Fruit fly (Drosophila melanogaster) whole organism, embryonic: Measurements from ENCODE around the gene lectin-37Db.

ENCODE experiments used
- Bgb ChIP-seq: fragments of 200-800 bp; sonication (Bioruptor generic); IDR thresholded peaks from 2 replicates; pipeline ENCODE4 v1.3.6; 2022; ENCODE audit warnings: missing biosample characterization, missing genetic modification characterization; ENCODE audit not compliant: partially characterized antibody
- Blimp-1 ChIP-seq: fragments of 200-800 bp; sonication (Bioruptor generic); optimal IDR thresholded peaks from 3 replicates; lab custom pipeline; 2018; ENCODE audit warnings: missing biosample characterization, missing genetic modification characterization, mild to moderate bottlenecking, moderate library complexity, missing genetic modification reagents
- CG10209 ChIP-seq: fragments of 200-800 bp; sonication (Bioruptor generic); optimal IDR thresholded peaks from 3 replicates; lab custom pipeline; 2017; ENCODE audit warnings: missing biosample characterization, mild to moderate bottlenecking, missing genetic modification characterization, missing genetic modification reagents
- CG10462 ChIP-seq: fragments of 200-800 bp; sonication (Bioruptor generic); optimal IDR thresholded peaks from 2 replicates; lab custom pipeline; 2016; ENCODE audit warnings: missing biosample characterization, missing genetic modification characterization
- CG10959 ChIP-seq: fragments of 200-800 bp; sonication (Bioruptor generic); IDR thresholded peaks from 2 replicates; pipeline ENCODE4 v1.3.6; 2022; ENCODE audit warnings: missing biosample characterization, missing genetic modification characterization
- CG12155 ChIP-seq: fragments of 200-800 bp; sonication (Bioruptor generic); optimal IDR thresholded peaks from 3 replicates; lab custom pipeline; 2016; ENCODE audit warnings: missing biosample characterization, missing genetic modification characterization
- CG12236 ChIP-seq: fragments of 200-800 bp; sonication (Bioruptor generic); optimal IDR thresholded peaks from 2 replicates; lab custom pipeline; 2016; ENCODE audit warnings: missing biosample characterization, missing genetic modification characterization
- CG12299 ChIP-seq: fragments of 200-800 bp; sonication (Bioruptor generic); optimal IDR thresholded peaks from 2 replicates; lab custom pipeline; 2018; ENCODE audit warnings: missing biosample characterization, mild to moderate bottlenecking, missing genetic modification characterization
- CG12744 ChIP-seq: fragments of 200-800 bp; sonication (Bioruptor generic); optimal IDR thresholded peaks from 2 replicates; lab custom pipeline; 2016; ENCODE audit warnings: missing biosample characterization, missing genetic modification characterization
- CG12769 ChIP-seq: fragments of 200-800 bp; sonication (Bioruptor generic); optimal IDR thresholded peaks from 2 replicates; lab custom pipeline; 2019; ENCODE audit warnings: missing biosample characterization, mild to moderate bottlenecking, missing genetic modification characterization, moderate library complexity
- CG13775 ChIP-seq: fragments of 200-800 bp; sonication (Bioruptor generic); optimal IDR thresholded peaks from 3 replicates; lab custom pipeline; 2017; ENCODE audit warnings: missing biosample characterization, mild to moderate bottlenecking, missing genetic modification characterization
- CG13894 ChIP-seq: fragments of 200-800 bp; sonication (Bioruptor generic); optimal IDR thresholded peaks from 3 replicates; lab custom pipeline; 2018; ENCODE audit warnings: missing biosample characterization, mild to moderate bottlenecking, missing genetic modification characterization, moderate library complexity
- CG14441 ChIP-seq: fragments of 200-800 bp; sonication (Bioruptor generic); IDR thresholded peaks from 2 replicates; pipeline ENCODE4 v1.3.6; 2022; ENCODE audit warnings: missing biosample characterization, missing genetic modification characterization
- CG15011 ChIP-seq: fragments of 200-800 bp; sonication (Bioruptor generic); optimal IDR thresholded peaks from 3 replicates; lab custom pipeline; 2018; ENCODE audit warnings: missing biosample characterization, mild to moderate bottlenecking, missing genetic modification characterization
- CG17186 ChIP-seq: fragments of 200-800 bp; sonication (Bioruptor generic); optimal IDR thresholded peaks from 3 replicates; lab custom pipeline; 2017; ENCODE audit warnings: missing biosample characterization, missing genetic modification reagents, missing genetic modification characterization
- CG17568 ChIP-seq: fragments of 200-800 bp; sonication (Bioruptor generic); optimal IDR thresholded peaks from 2 replicates; lab custom pipeline; 2018; ENCODE audit warnings: missing biosample characterization, mild to moderate bottlenecking, missing genetic modification characterization, moderate library complexity
- CG2712 ChIP-seq: fragments of 200-800 bp; optimal IDR thresholded peaks from 3 replicates; lab custom pipeline; 2019; ENCODE audit warnings: missing biosample characterization, mild to moderate bottlenecking, missing genetic modification characterization, moderate library complexity
- CG2889 ChIP-seq: fragments of 200-800 bp; sonication (Bioruptor generic); IDR thresholded peaks from 3 replicates; pipeline ENCODE4 v1.3.6; 2022; ENCODE audit warnings: missing biosample characterization, missing genetic modification characterization
- CG34422 ChIP-seq: fragments of 200-800 bp; sonication (Bioruptor generic); IDR thresholded peaks from 3 replicates; pipeline ENCODE4 v1.3.6; 2022; ENCODE audit warnings: missing biosample characterization, missing genetic modification characterization
- CG3838 ChIP-seq: fragments of 200-800 bp; sonication (Bioruptor generic); optimal IDR thresholded peaks from 3 replicates; lab custom pipeline; 2016; ENCODE audit warnings: missing biosample characterization, missing genetic modification characterization
- CG4360 ChIP-seq: fragments of 200-800 bp; sonication (Bioruptor generic); IDR thresholded peaks from 2 replicates; pipeline ENCODE4 v1.3.6; 2022; ENCODE audit warnings: missing biosample characterization, missing genetic modification characterization
- CG4707 ChIP-seq: fragments of 200-800 bp; sonication (Bioruptor generic); optimal IDR thresholded peaks from 2 replicates; lab custom pipeline; 2018; ENCODE audit warnings: missing biosample characterization, mild to moderate bottlenecking, missing genetic modification characterization, moderate library complexity
- CG5245 ChIP-seq: fragments of 200-800 bp; sonication (Bioruptor generic); optimal IDR thresholded peaks from 3 replicates; lab custom pipeline; 2016; ENCODE audit warnings: missing biosample characterization, missing genetic modification characterization
- CG7271 ChIP-seq: fragments of 200-800 bp; sonication (Bioruptor generic); optimal IDR thresholded peaks from 2 replicates; lab custom pipeline; 2018; ENCODE audit warnings: missing biosample characterization, mild to moderate bottlenecking, missing genetic modification characterization, moderate library complexity
- CG8478 ChIP-seq: fragments of >200 bp; optimal IDR thresholded peaks from 2 replicates; lab custom pipeline; 2018
- CG9817 ChIP-seq: fragments of 200-800 bp; sonication (Bioruptor generic); optimal IDR thresholded peaks from 2 replicates; lab custom pipeline; 2018; ENCODE audit warnings: missing biosample characterization, mild to moderate bottlenecking, missing genetic modification characterization, moderate library complexity
- CG9876 ChIP-seq: fragments of 200-800 bp; sonication (Bioruptor generic); optimal IDR thresholded peaks from 2 replicates; lab custom pipeline; 2016; ENCODE audit warnings: missing biosample characterization, missing genetic modification characterization
- Chrac-16 ChIP-seq: fragments of 200-800 bp; sonication (Bioruptor generic); optimal IDR thresholded peaks from 3 replicates; lab custom pipeline; 2016; ENCODE audit warnings: missing biosample characterization, missing genetic modification characterization
- Elba2 ChIP-seq: fragments of 200-800 bp; sonication (Bioruptor generic); optimal IDR thresholded peaks from 3 replicates; lab custom pipeline; 2016; ENCODE audit warnings: missing biosample characterization, missing genetic modification characterization
- Hand ChIP-seq: fragments of 200-800 bp; sonication (Bioruptor generic); optimal IDR thresholded peaks from 2 replicates; lab custom pipeline; 2017; ENCODE audit warnings: mild to moderate bottlenecking, missing biosample characterization, missing genetic modification reagents, missing genetic modification characterization
- HmgD ChIP-seq: fragments of 200-800 bp; sonication (Bioruptor generic); optimal IDR thresholded peaks from 3 replicates; lab custom pipeline; 2016; ENCODE audit warnings: missing biosample characterization, missing genetic modification characterization
- HmgZ ChIP-seq: fragments of 200-800 bp; sonication (Bioruptor generic); optimal IDR thresholded peaks from 2 replicates; lab custom pipeline; 2018; ENCODE audit warnings: missing biosample characterization, mild to moderate bottlenecking, missing genetic modification characterization
- Hmr ChIP-seq: fragments of 200-800 bp; sonication (Bioruptor generic); optimal IDR thresholded peaks from 3 replicates; lab custom pipeline; 2017; ENCODE audit warnings: mild to moderate bottlenecking, missing biosample characterization, missing genetic modification reagents, missing genetic modification characterization
- Lim3 ChIP-seq: fragments of 200-800 bp; sonication (Bioruptor generic); IDR thresholded peaks from 2 replicates; pipeline ENCODE4 v1.3.6; 2022; ENCODE audit warnings: missing biosample characterization, missing genetic modification characterization
- Optix ChIP-seq: fragments of 200-800 bp; sonication (Bioruptor generic); IDR thresholded peaks from 3 replicates; pipeline ENCODE4 v1.3.6; 2022; ENCODE audit warnings: missing biosample characterization, missing genetic modification characterization
- Usf ChIP-seq: fragments of 200-800 bp; sonication (Bioruptor generic); optimal IDR thresholded peaks from 2 replicates; lab custom pipeline; 2017; ENCODE audit warnings: missing genotype, missing biosample characterization, missing genetic modification characterization
- bbx ChIP-seq: fragments of 200-800 bp; sonication (Bioruptor generic); IDR thresholded peaks from 2 replicates; pipeline ENCODE4 v1.3.6; 2022; ENCODE audit warnings: missing biosample characterization, missing genetic modification characterization; ENCODE audit not compliant: partially characterized antibody
- cato ChIP-seq: fragments of 200-800 bp; sonication (Bioruptor generic); optimal IDR thresholded peaks from 2 replicates; lab custom pipeline; 2016; ENCODE audit warnings: missing biosample characterization, missing genetic modification characterization, borderline replicate concordance
- ci ChIP-seq: fragments of 200-800 bp; sonication (Bioruptor generic); IDR thresholded peaks from 3 replicates; pipeline ENCODE4 v1.3.6; 2022; ENCODE audit warnings: missing biosample characterization, missing genetic modification characterization
- croc ChIP-seq: fragments of 200-800 bp; sonication (Bioruptor generic); conservative IDR thresholded peaks from 3 replicates; pipeline ENCODE4 v1.3.6; 2022; ENCODE audit warnings: missing biosample characterization, missing genetic modification characterization
- dan ChIP-seq: fragments of 200-800 bp; sonication (Bioruptor generic); IDR thresholded peaks from 2 replicates; pipeline ENCODE4 v1.3.6; 2022; ENCODE audit warnings: missing biosample characterization, missing genetic modification characterization
- jigr1 ChIP-seq: fragments of 200-800 bp; sonication (Bioruptor generic); IDR thresholded peaks from 3 replicates; pipeline ENCODE4 v1.3.6; 2022; ENCODE audit warnings: missing biosample characterization, missing genetic modification characterization
- jumu ChIP-seq: fragments of 200-800 bp; sonication (Bioruptor generic); optimal IDR thresholded peaks from 3 replicates; lab custom pipeline; 2016; ENCODE audit warnings: missing biosample characterization, missing genetic modification characterization
- knrl ChIP-seq: fragments of 200-800 bp; sonication (Bioruptor generic); IDR thresholded peaks from 3 replicates; pipeline ENCODE4 v1.3.6; 2022; ENCODE audit warnings: missing biosample characterization, missing genetic modification characterization; ENCODE audit not compliant: partially characterized antibody
- lmd ChIP-seq: fragments of 200-800 bp; sonication (Bioruptor generic); IDR thresholded peaks from 2 replicates; pipeline ENCODE4 v1.3.6; 2022; ENCODE audit warnings: missing biosample characterization, missing genetic modification characterization
- nerfin-1 ChIP-seq: fragments of 200-800 bp; sonication (Bioruptor generic); optimal IDR thresholded peaks from 3 replicates; lab custom pipeline; 2019; ENCODE audit warnings: missing biosample characterization, mild to moderate bottlenecking, missing genetic modification characterization, moderate library complexity
- nerfin-2 ChIP-seq: fragments of 200-800 bp; sonication (Bioruptor generic); IDR thresholded peaks from 2 replicates; pipeline ENCODE4 v1.3.6; 2022; ENCODE audit warnings: missing biosample characterization, missing genetic modification characterization; ENCODE audit not compliant: partially characterized antibody
- pita ChIP-seq: fragments of 200-800 bp; sonication (Bioruptor generic); optimal IDR thresholded peaks from 2 replicates; lab custom pipeline; 2017; ENCODE audit warnings: missing biosample characterization, mild to moderate bottlenecking, missing genetic modification characterization
- pzg ChIP-seq: fragments of 200-800 bp; sonication (Bioruptor generic); optimal IDR thresholded peaks from 3 replicates; lab custom pipeline; 2018; ENCODE audit warnings: missing biosample characterization, mild to moderate bottlenecking, missing genetic modification characterization, moderate library complexity
- repo ChIP-seq: fragments of 200-800 bp; sonication (Bioruptor generic); optimal IDR thresholded peaks from 2 replicates; lab custom pipeline; 2016; ENCODE audit warnings: missing biosample characterization, missing genetic modification characterization
- usp ChIP-seq: fragments of >200 bp; optimal IDR thresholded peaks from 2 replicates; lab custom pipeline; 2017; ENCODE audit warnings: missing biosample characterization, missing genetic modification characterization

The lectin-37Db gene

DNA sequence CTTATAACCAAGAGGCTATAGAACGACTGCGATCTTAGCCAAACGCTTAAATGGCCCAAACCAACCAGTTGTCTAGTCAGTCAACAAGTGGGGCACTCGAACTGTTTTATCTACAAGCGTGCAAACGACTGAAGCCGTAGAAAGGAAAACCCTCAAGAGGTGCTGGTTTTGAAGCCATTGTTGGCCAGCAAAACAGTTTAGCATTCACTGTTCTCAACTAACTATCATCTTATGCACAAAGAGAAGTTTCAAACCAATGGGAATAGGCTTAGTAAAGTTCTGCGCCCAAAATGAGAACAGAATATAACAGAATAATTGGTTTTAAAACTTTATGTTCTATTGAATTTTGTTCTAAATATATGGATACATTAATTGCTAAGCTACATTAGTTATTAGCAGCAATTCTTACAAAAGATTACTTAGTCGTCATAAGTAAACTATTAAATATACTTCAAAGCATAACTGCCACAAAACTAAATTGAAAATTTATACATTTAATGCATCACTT is 25.1 kb upstream of the lectin-37Db start, which contains the start of gene CG31798 (continued):
- TF ChIP-seq jumu (GFP tag; lab: Kevin White, UChicago) (no peak), Hmr (GFP tag; lab: Kevin White, UChicago) (peak; percentile 6), HmgZ (peak; percentile 16), CG12299 (tag; lab: Kevin White, UChicago) (no peak), CG14441 (GFP tag; lab: Robert Waterston, UW) (no peak), pita (peak; percentile 84), knrl (GFP tag; lab: Robert Waterston, UW) (peak; percentile 52; the same call in 2 of the 3 replicates), CG12155 (GFP tag; lab: Kevin White, UChicago) (no peak), Usf (GFP tag; lab: Kevin White, UChicago) (no peak), CG10209 (GFP tag; lab: Kevin White, UChicago) (no peak), CG10462 (GFP tag; lab: Kevin White, UChicago) (no peak), CG12236 (GFP tag; lab: Kevin White, UChicago) (no peak), CG9817 (tag; lab: Kevin White, UChicago) (peak; percentile 6), CG10959 (GFP tag; lab: Robert Waterston, UW) (no peak), Lim3 (no peak), Hand (no peak), Bgb (GFP tag; lab: Robert Waterston, UW) (0 out of 2 replicates have a peak, but pooled peaks have one; percentile 35), CG17568 (GFP tag; lab: Kevin White, UChicago) (no peak), CG7271 (tag; lab: Kevin White, UChicago) (no peak), nerfin-1 (no peak), Chrac-16 (no peak), CG9876 (GFP tag; lab: Kevin White, UChicago) (no peak), CG12744 (no peak), CG2889 (no peak), ci (peak; percentile 18; the same call in 1 of the 3 replicates), CG13894 (peak; percentile 34), HmgD (GFP tag; lab: Kevin White, UChicago) (peak; percentile 47), Elba2 (GFP tag; lab: Kevin White, UChicago) (no peak), CG2712 (tag; lab: Kevin White, UChicago) (no peak), CG8478 (no peak), dan (GFP tag; lab: Robert Waterston, UW) (no peak), nerfin-2 (GFP tag; lab: Robert Waterston, UW) (no peak), Blimp-1 (no peak), cato (GFP tag; lab: Kevin White, UChicago) (no peak), CG34422 (no peak), CG4360 (no peak), CG5245 (GFP tag; lab: Kevin White, UChicago) (no peak), lmd (GFP tag; lab: Robert Waterston, UW) (no peak), usp (no peak), croc (GFP tag; lab: Robert Waterston, UW) (no peak), bbx (GFP tag; lab: Robert Waterston, UW) (0 out of 2 replicates have a peak, but pooled peaks have one; percentile 11), CG4707 (GFP tag; lab: Kevin White, UChicago) (no peak), CG3838 (GFP tag; lab: Kevin White, UChicago) (no peak), CG12769 (peak; percentile 16), CG15011 (GFP tag; lab: Kevin White, UChicago) (no peak), CG17186 (GFP tag; lab: Kevin White, UChicago) (no peak), repo (GFP tag; lab: Kevin White, UChicago) (no peak), pzg (peak; percentile 14), Optix (GFP tag; lab: Robert Waterston, UW) (no peak), jigr1 (GFP tag; lab: Robert Waterston, UW) (no peak), CG13775 (GFP tag; lab: Kevin White, UChicago) (no peak)
